Worm (Caenorhabditis elegans) whole organism, L4 larva: ENCODE measurements around the gene far-8.
A peak's percentile ranks its signal among the peaks of the same experiment; 100 is the strongest.

Experiments used
- F10B5.3 ChIP-seq: sonication (generic microtip); optimal IDR thresholded peaks from 2 replicates; lab custom pipeline; 2016; ENCODE audit warnings: mild to moderate bottlenecking, missing genetic modification characterization, missing compliant biosample characterization
- F37D6.2 ChIP-seq: sonication (generic microtip); optimal IDR thresholded peaks from 2 replicates; lab custom pipeline; 2016; ENCODE audit warnings: mild to moderate bottlenecking, missing genetic modification characterization, missing compliant biosample characterization
- R02D3.7 ChIP-seq: fragments of 150-350 bp; sonication (generic microtip); optimal IDR thresholded peaks from 3 replicates; lab custom pipeline; 2014; ENCODE audit warnings: missing biosample characterization, missing genetic modification characterization
- T20F7.1 ChIP-seq: fragments of 200-800 bp; sonication (Bioruptor generic); optimal IDR thresholded peaks from 2 replicates; lab custom pipeline; 2018; ENCODE audit warnings: mild to moderate bottlenecking, missing genetic modification characterization, missing compliant biosample characterization
- Y48G9A.11 ChIP-seq: fragments of 200-800 bp; sonication (Bioruptor generic); IDR thresholded peaks from 2 replicates; pipeline ENCODE4 v1.3.6; 2022; ENCODE audit warnings: missing genetic modification reagents, missing genetic modification characterization, missing compliant biosample characterization
- aha-1 ChIP-seq: fragments of 150-350 bp; peaks from one replicate; lab custom pipeline; 2014; ENCODE audit warnings: missing biosample characterization, missing genetic modification characterization
- arid-1 ChIP-seq: fragments of 200-800 bp; sonication (Bioruptor generic); conservative IDR thresholded peaks from 2 replicates; pipeline ENCODE4 v1.3.6; 2022; ENCODE audit warnings: missing genetic modification reagents, missing genetic modification characterization, missing compliant biosample characterization
- ceh-44 ChIP-seq: fragments of 200-800 bp; sonication (Bioruptor generic); IDR thresholded peaks from 2 replicates; pipeline ENCODE4 v1.3.6; 2022; ENCODE audit warnings: missing genetic modification reagents, missing genetic modification characterization, missing compliant biosample characterization
- ces-1 ChIP-seq: fragments of 150-350 bp; sonication (generic microtip); optimal IDR thresholded peaks from 4 replicates; lab custom pipeline; 2014; ENCODE audit warnings: missing biosample characterization, missing genetic modification reagents, missing genetic modification characterization
- daf-12 ChIP-seq: fragments of 150-350 bp; optimal IDR thresholded peaks from 2 replicates; lab custom pipeline; 2014; ENCODE audit warnings: missing biosample characterization, missing genetic modification reagents, missing genetic modification characterization
- daf-16 ChIP-seq, 3 experiments: sonication (generic microtip); optimal IDR thresholded peaks; 2 replicates each; lab custom pipeline; 2016 to 2017; ENCODE audit warnings: missing genetic modification characterization in 3 of 3, missing genetic modification reagents in 3 of 3, mild to moderate bottlenecking in 2 of 3, missing compliant biosample characterization in 2 of 3, missing biosample characterization in 1 of 3, moderate library complexity in 1 of 3
- dve-1 ChIP-seq: sonication (generic microtip); optimal IDR thresholded peaks from 2 replicates; lab custom pipeline; 2017; ENCODE audit warnings: antibody characterized with exemption, mild to moderate bottlenecking, missing genetic modification characterization, missing compliant biosample characterization; ENCODE audit not compliant: insufficient read depth
- fkh-10 ChIP-seq: fragments of 150-350 bp; optimal IDR thresholded peaks from 2 replicates; lab custom pipeline; 2014; ENCODE audit warnings: missing biosample characterization, missing genetic modification reagents, missing genetic modification characterization
- hif-1 ChIP-seq, 2 experiments: sonication (generic microtip); optimal IDR thresholded peaks; 2 replicates each; lab custom pipeline; 2016 to 2017; ENCODE audit warnings: missing compliant biosample characterization in 2 of 2, missing genetic modification characterization in 2 of 2, missing genetic modification reagents in 2 of 2, missing genotype in 2 of 2, mild to moderate bottlenecking in 1 of 2
- lin-13 ChIP-seq: fragments of 150-350 bp; optimal IDR thresholded peaks from 2 replicates; lab custom pipeline; 2014; ENCODE audit warnings: missing biosample characterization, missing genetic modification reagents, missing genetic modification characterization
- lin-38 ChIP-seq: fragments of 200-800 bp; sonication (Bioruptor generic); IDR thresholded peaks from 2 replicates; pipeline ENCODE4 v1.3.6; 2022; ENCODE audit warnings: missing genetic modification reagents, missing genetic modification characterization, missing compliant biosample characterization
- mdt-29 ChIP-seq: fragments of 200-800 bp; sonication (Bioruptor generic); IDR thresholded peaks from 2 replicates; pipeline ENCODE4 v1.3.6; 2022; ENCODE audit warnings: missing genetic modification reagents, missing genetic modification characterization, missing compliant biosample characterization
- mes-2 ChIP-seq: sonication (generic microtip); optimal IDR thresholded peaks from 2 replicates; lab custom pipeline; 2016; ENCODE audit warnings: missing genotype, mild to moderate bottlenecking, missing genetic modification characterization, missing compliant biosample characterization; ENCODE audit not compliant: poor library complexity, severe bottlenecking
- nhr-237 ChIP-seq: sonication (generic microtip); optimal IDR thresholded peaks from 2 replicates; lab custom pipeline; 2017; ENCODE audit warnings: missing biosample characterization, missing genetic modification characterization
- nhr-25 ChIP-seq: sonication (generic microtip); optimal IDR thresholded peaks from 2 replicates; lab custom pipeline; 2017; ENCODE audit warnings: missing genetic modification characterization, mild to moderate bottlenecking, missing compliant biosample characterization, antibody characterized with exemption, moderate library complexity, borderline replicate concordance; ENCODE audit not compliant: insufficient read depth
- nhr-28 ChIP-seq: fragments of 150-350 bp; optimal IDR thresholded peaks from 2 replicates; lab custom pipeline; 2014; ENCODE audit warnings: missing biosample characterization, missing genetic modification characterization
- pha-4 ChIP-seq, 2 experiments: fragments of 150-350 bp in 1 of 2; fragments of 200-800 bp in 1 of 2; sonication (Bioruptor generic) in 1 of 2; IDR thresholded peaks in 1 of 2; optimal IDR thresholded peaks in 1 of 2; 2 replicates each; pipeline versions ENCODE4 v1.3.6 to Lab custom; 2014 to 2022; ENCODE audit warnings: missing genetic modification characterization in 2 of 2, missing genetic modification reagents in 2 of 2, missing biosample characterization in 1 of 2, missing compliant biosample characterization in 1 of 2
- php-3 ChIP-seq: fragments of 200-800 bp; sonication (Bioruptor generic); IDR thresholded peaks from 2 replicates; pipeline ENCODE4 v1.3.6; 2022; ENCODE audit warnings: missing genetic modification reagents, missing genetic modification characterization, missing compliant biosample characterization
- pqm-1 ChIP-seq: sonication (generic microtip); optimal IDR thresholded peaks from 2 replicates; lab custom pipeline; 2017; ENCODE audit warnings: missing biosample characterization, missing genetic modification characterization
- saeg-2 ChIP-seq: fragments of 200-800 bp; sonication (Bioruptor generic); IDR thresholded peaks from 2 replicates; pipeline ENCODE4 v1.3.6; 2022; ENCODE audit warnings: missing genetic modification reagents, missing genetic modification characterization, missing compliant biosample characterization
- sdz-12 ChIP-seq: fragments of 200-800 bp; sonication (Bioruptor generic); optimal IDR thresholded peaks from 2 replicates; lab custom pipeline; 2018; ENCODE audit warnings: mild to moderate bottlenecking, missing genetic modification characterization, missing compliant biosample characterization
- snpc-1.2 ChIP-seq: fragments of 200-800 bp; sonication (Bioruptor generic); IDR thresholded peaks from 2 replicates; pipeline ENCODE4 v1.3.6; 2022; ENCODE audit warnings: missing genetic modification reagents, missing genetic modification characterization, missing compliant biosample characterization
- snpc-4 ChIP-seq: fragments of 150-350 bp; optimal IDR thresholded peaks from 2 replicates; lab custom pipeline; 2014; ENCODE audit warnings: missing biosample characterization, missing genetic modification characterization
- zfp-2 ChIP-seq: sonication (generic microtip); optimal IDR thresholded peaks from 2 replicates; lab custom pipeline; 2016; ENCODE audit warnings: mild to moderate bottlenecking, missing genetic modification characterization, missing compliant biosample characterization
- zfp-3 ChIP-seq: fragments of 200-800 bp; sonication (Bioruptor generic); conservative IDR thresholded peaks from 2 replicates; pipeline ENCODE4 v1.3.6; 2022; ENCODE audit warnings: missing genetic modification reagents, missing genetic modification characterization, missing compliant biosample characterization
- ztf-11 ChIP-seq: fragments of 150-350 bp; optimal IDR thresholded peaks from 2 replicates; lab custom pipeline; 2014; ENCODE audit warnings: missing biosample characterization, missing genetic modification characterization

far-8 gene

DNA sequence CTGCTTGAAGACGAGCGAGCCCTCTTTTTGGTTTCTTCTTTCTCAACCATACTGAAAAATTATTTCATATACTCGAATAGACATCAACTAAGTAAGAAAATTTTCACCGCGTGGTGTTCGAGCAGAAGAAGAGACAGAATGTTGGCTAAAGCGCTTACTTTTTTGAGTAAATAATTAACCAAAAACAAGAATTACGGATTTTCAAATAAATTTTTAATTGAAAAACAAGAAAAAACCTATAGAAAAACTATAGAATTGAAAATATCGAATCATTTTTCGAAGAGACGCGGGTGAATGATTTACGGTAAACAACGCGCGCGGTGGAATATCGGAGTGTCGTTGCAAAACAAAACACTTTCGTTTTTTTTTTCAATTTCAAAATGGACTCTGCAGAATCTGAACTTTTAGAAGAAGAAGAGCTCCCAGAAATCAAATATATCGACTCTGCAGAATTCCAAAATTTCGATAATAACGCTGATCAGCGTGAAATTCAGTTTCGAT lies 11.2 kb downstream of the far-8 start, which contains the start of the genes rnp-5 and tag-51 (continued):
- no peak for TF ChIP-seq zfp-3 (GFP tag; lab: Robert Waterston, UW)
- no peak for TF ChIP-seq daf-12 (tag; lab: Kevin White, UChicago)
- TF ChIP-seq ces-1 (GFP tag; lab: Kevin White, UChicago) = no peak
- TF ChIP-seq php-3 = no peak
- TF ChIP-seq T20F7.1 (GFP tag; lab: Kevin White, UChicago) = peak; percentile 92
- TF ChIP-seq pqm-1 = no peak
- TF ChIP-seq nhr-28 = no peak
- TF ChIP-seq saeg-2 = no peak
- TF ChIP-seq sdz-12 (GFP tag; lab: Kevin White, UChicago) = no peak
- no peak for TF ChIP-seq nhr-25 (tag; lab: Kevin White, UChicago)
- TF ChIP-seq daf-16 (GFP tag; optimal IDR thresholded peaks at IDR 0.05; lab: Kevin White, UChicago) = no peak
- no peak for TF ChIP-seq daf-16 (tag; optimal IDR thresholded peaks at IDR 0.05; lab: Kevin White, UChicago)
- no peak for TF ChIP-seq arid-1 (GFP tag; lab: Robert Waterston, UW)
- no peak for TF ChIP-seq lin-13 (GFP tag; lab: Kevin White, UChicago)
- TF ChIP-seq Y48G9A.11 (GFP tag; lab: Robert Waterston, UW) = peak; percentile 74
- no peak for TF ChIP-seq aha-1 (tag; lab: Kevin White, UChicago)
- no peak for TF ChIP-seq hif-1 (tag; optimal IDR thresholded peaks at IDR 0.05; lab: Kevin White, UChicago)
- TF ChIP-seq ceh-44 (GFP tag; lab: Robert Waterston, UW) = no peak

DNA sequence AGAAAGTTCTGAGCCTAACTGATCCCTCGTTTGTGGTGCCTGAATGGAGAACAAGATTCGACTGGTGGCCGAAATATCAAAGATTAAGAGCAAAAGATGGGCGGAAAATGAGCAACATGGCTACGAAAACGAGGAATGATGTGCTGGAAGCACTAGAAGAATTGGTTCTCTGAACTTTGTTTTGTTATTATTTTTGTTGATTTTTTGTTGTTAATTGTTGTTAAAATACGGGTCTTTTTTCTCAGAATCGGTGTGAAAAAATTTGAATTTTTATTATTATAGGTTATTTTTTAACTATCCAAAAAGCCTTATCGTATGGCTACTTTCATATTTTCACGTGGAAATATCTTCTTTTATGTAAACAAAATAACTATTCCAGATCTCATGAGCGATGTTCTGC lies 13.5 kb downstream of the far-8 start, which contains the start of gene K02F3.12:
Gene K02F3.12 (plus strand): TSS at position 301 of the 400 bp plus-strand sequence.
- TF ChIP-seq mdt-29 (GFP tag; lab: Robert Waterston, UW) (no peak), daf-12 (tag; lab: Kevin White, UChicago) (no peak), F37D6.2 (tag; lab: Kevin White, UChicago) (no peak), zfp-3 (GFP tag; lab: Robert Waterston, UW) (no peak), R02D3.7 (tag; lab: Kevin White, UChicago) (no peak), daf-16 (GFP tag; optimal IDR thresholded peaks at IDR 0.05; lab: Kevin White, UChicago) (no peak), daf-16 (tag; optimal IDR thresholded peaks at IDR 0.05; lab: Kevin White, UChicago) (no peak), sdz-12 (GFP tag; lab: Kevin White, UChicago) (no peak), zfp-2 (tag; lab: Kevin White, UChicago) (no peak), F10B5.3 (tag; lab: Kevin White, UChicago) (no peak), Y48G9A.11 (GFP tag; lab: Robert Waterston, UW) (no peak), fkh-10 (GFP tag; lab: Kevin White, UChicago) (no peak), nhr-237 (no peak), snpc-4 (tag; lab: Kevin White, UChicago) (no peak), nhr-25 (tag; lab: Kevin White, UChicago) (no peak)

- TF ChIP-seq snpc-1.2 (GFP tag; lab: Robert Waterston, UW) = no peak
- TF ChIP-seq aha-1 (tag; lab: Kevin White, UChicago) = peak; percentile 90
Observed at ce11 chrIII:856908-857307, 14.2 kb downstream of the far-8 start.

ce11 chrIII:859898-860297 lies 17.2 kb downstream of the far-8 start, which contains the start of gene exos-4.2:
Gene exos-4.2, plus strand, starts transcription at chrIII:860198.
- TF ChIP-seq ces-1 (GFP tag; lab: Kevin White, UChicago) (no peak), F10B5.3 (tag; lab: Kevin White, UChicago) (no peak), daf-12 (tag; lab: Kevin White, UChicago) (no peak)
- TF ChIP-seq, all 104 proteins: peak for 0

DNA sequence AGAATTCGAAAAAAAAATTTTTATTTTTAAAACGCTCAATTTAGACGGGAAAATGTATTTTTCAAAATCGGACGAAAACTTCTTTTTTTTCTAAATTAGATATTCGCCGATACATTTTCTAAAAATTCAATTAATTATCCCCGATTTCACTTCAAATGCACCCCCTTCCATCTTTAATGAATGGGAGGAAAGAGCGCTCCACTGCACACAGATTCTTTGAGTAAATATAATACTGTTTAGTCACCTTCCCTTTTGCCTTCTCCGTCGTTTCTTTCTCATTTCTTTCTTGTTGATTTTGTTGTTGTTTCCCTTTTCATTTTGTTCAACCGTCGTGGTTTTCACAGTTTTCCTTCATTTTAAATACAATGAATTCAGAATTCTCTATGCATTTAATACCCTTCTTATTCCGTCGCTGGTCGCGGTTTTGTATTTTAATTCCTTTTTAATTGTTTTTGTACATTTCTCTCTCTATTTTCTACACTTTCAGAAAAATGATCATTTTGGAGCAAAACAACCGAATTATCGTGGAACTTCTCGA lies 19.2 kb downstream of the far-8 start, which contains the start of gene arx-4:
Gene arx-4 (plus strand): TSS at position 488 of the 538 bp plus-strand sequence.
- TF ChIP-seq lin-38 (GFP tag; lab: Robert Waterston, UW) = peak; percentile 50
- no peak for TF ChIP-seq pha-4 (GFP tag; IDR thresholded peaks at IDR 0.05; lab: Robert Waterston, UW)
- peak; percentile 34 for TF ChIP-seq pha-4 (tag; optimal IDR thresholded peaks at IDR 0.05; lab: Kevin White, UChicago)
- TF ChIP-seq ztf-11 (tag; lab: Kevin White, UChicago) = no peak
- TF ChIP-seq daf-16 (GFP tag; optimal IDR thresholded peaks at IDR 0.05; lab: Kevin White, UChicago) = no peak
- peak; percentile 36 for TF ChIP-seq daf-16 (tag; optimal IDR thresholded peaks at IDR 0.05; lab: Kevin White, UChicago)
- peak; percentile 89 for TF ChIP-seq aha-1 (tag; lab: Kevin White, UChicago)
- peak; percentile 40 for TF ChIP-seq mes-2
- TF ChIP-seq hif-1 (tag; optimal IDR thresholded peaks at IDR 0.05; lab: Kevin White, UChicago) = no peak
- TF ChIP-seq dve-1 = peak; percentile 7
